Worm (Caenorhabditis elegans): ENCODE results near the gene C55C3.6.

DNA sequence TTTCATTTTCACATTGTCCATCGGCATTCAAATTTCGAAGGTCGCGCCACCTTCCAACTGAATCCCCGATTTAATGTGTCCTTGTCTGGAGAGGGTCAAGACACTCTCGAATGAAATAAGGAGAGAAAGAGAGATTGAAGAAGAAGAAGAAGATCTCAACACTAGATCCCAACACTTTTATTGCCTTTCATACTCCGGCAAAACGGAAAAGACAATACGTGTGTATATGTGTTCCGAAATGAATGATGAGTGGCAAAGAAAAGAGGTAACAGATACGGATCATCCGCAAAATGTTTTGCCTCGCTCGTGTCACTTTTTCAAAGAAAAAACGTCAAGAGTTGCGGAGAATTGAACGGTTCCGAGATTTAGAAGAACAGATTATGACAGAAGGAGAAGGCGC is 17.4 kb downstream of the C55C3.6 start:
- no peak for TF ChIP-seq him-1 (tag; optimal IDR thresholded peaks at IDR 0.05)
- TF ChIP-seq dao-5 (tag; optimal IDR thresholded peaks at IDR 0.05): no peak
